Worm (Caenorhabditis elegans): ENCODE measurements around the gene D2007.1.

DNA sequence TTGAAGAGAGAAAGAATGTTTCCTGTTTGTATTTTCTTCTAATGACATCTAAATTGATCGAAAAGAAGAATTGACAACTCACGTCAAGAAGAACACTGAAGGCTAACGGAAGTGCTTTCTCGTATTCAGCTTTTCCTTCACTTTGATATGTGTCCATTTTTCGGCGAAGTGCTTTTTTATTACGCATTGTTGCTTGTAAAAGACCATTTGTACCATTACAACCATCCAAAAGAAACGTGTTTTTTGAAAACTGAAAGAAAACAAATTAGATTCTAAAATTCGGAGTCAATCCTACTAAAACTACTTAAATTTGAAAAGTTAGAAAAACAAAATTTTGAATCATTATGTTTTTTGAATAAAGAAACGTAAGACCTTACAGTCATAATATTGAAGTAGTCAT, 43.8 kb downstream of the D2007.1 start:
- TF ChIP-seq unc-62 (GFP tag; optimal IDR thresholded peaks at IDR 0.05 in 1 of 2) (peak in 1 of 2 experiments; percentile 93), unc-62 (tag; optimal IDR thresholded peaks at IDR 0.05) (no peak), nhr-48 (tag; optimal IDR thresholded peaks at IDR 0.05) (no peak), zag-1 (tag; optimal IDR thresholded peaks at IDR 0.05) (no peak), ZK546.5 (tag; optimal IDR thresholded peaks at IDR 0.05) (no peak), nhr-237 (tag; optimal IDR thresholded peaks at IDR 0.05) (no peak), jun-1 (tag; optimal IDR thresholded peaks at IDR 0.05) (no peak), lsy-2 (tag; optimal IDR thresholded peaks at IDR 0.05) (no peak), ama-1 (optimal IDR thresholded peaks at IDR 0.05) (no peak), lir-3 (tag; optimal IDR thresholded peaks at IDR 0.05) (no peak), egl-27 (tag; optimal IDR thresholded peaks at IDR 0.05) (no peak), nhr-11 (tag; optimal IDR thresholded peaks at IDR 0.05) (no peak), dpl-1 (GFP tag; optimal IDR thresholded peaks at IDR 0.05) (no peak), ceh-82 (tag; optimal IDR thresholded peaks at IDR 0.05) (no peak)

Measured in whole organism, L4 larva.